Worm (Caenorhabditis elegans): ENCODE results near the gene cup-4.

DNA sequence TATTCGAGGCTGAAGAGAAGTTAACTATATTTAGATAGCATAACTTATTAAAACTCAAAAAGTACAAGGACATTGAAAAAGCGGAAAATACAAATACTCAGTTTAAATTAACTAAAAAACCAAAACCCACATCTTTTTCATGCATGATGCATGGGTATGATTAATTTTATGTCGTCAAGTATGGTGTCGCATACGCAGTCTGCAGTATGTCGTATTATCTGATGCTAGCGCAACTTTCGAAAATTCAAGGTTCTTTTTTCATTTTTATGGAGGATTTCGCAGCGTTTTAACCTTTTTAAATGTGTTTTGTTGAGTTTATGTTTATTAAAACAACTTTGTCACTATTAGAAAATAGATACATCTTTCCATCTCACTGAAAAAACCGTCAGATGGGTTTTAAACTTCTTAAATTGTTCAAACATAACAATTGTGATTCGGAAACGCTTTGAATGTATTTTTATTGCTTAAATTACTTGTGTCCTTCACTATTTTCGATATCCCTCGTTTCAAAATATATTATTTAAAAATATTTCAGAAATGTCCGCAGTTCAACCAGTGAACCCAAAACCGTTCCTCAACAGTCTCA is 4.7 kb upstream of the cup-4 start, which contains the start of gene snr-5:
- TF ChIP-seq ceh-36 (tag; optimal IDR thresholded peaks at IDR 0.05) (no peak), ama-1 (optimal IDR thresholded peaks at IDR 0.05) (no peak), tra-4 (tag; optimal IDR thresholded peaks at IDR 0.05) (no peak), tbx-11 (GFP tag; IDR thresholded peaks at IDR 0.05) (no peak), tbx-37 (GFP tag; conservative IDR thresholded peaks at IDR 0.05) (no peak)
